3 worm cellular contexts compared by ENCODE assay signal in genomic region chrII:14357936-14358416, ce11.
A peak's percentile ranks its signal among the peaks of the same experiment; 100 is the strongest.
TF ChIP-seq lines count a peak whose summit lies in the region.

TSS of gene agl-1 (minus strand) at chrII:14358113.
TSS of gene pfs-2 (plus strand) at chrII:14358366.

TF ChIP-seq in whole organism, L2 larva, 48 proteins besides CTCF, POLR2A, EP300 and RAD21 (continued from another document):
- peak; percentile 2 for TF ChIP-seq blmp-1 (tag; optimal IDR thresholded peaks at IDR 0.05; lab: Kevin White, UChicago; ENCODE audit: insufficient read depth)
- peak; percentile 25 for TF ChIP-seq ama-1 (optimal IDR thresholded peaks at IDR 0.05; lab: Kevin White, UChicago)
- TF ChIP-seq nhr-237 (tag; optimal IDR thresholded peaks at IDR 0.05; lab: Kevin White, UChicago), result no peak
- peak; percentile 51 for TF ChIP-seq Y55F3AM.14 (GFP tag; optimal IDR thresholded peaks at IDR 0.05; lab: Kevin White, UChicago)
- no peak for TF ChIP-seq peb-1 (tag; optimal IDR thresholded peaks at IDR 0.05; lab: Kevin White, UChicago)
- peak; percentile 90 for TF ChIP-seq gmeb-1 (tag; optimal IDR thresholded peaks at IDR 0.05; lab: Kevin White, UChicago)
- peak; percentile 82 for TF ChIP-seq crh-2 (tag; optimal IDR thresholded peaks at IDR 0.05; lab: Kevin White, UChicago)
- no peak for TF ChIP-seq nhr-23 (tag; optimal IDR thresholded peaks at IDR 0.05; lab: Kevin White, UChicago)
- TF ChIP-seq zag-1 (tag; optimal IDR thresholded peaks at IDR 0.05; lab: Kevin White, UChicago), result peak; percentile 39
- no peak for TF ChIP-seq nhr-21 (tag; optimal IDR thresholded peaks at IDR 0.05; lab: Kevin White, UChicago)
- TF ChIP-seq skn-1 (tag; optimal IDR thresholded peaks at IDR 0.05; lab: Kevin White, UChicago), result no peak
- no peak for TF ChIP-seq nhr-77 (tag; optimal IDR thresholded peaks at IDR 0.05; lab: Kevin White, UChicago)

TF ChIP-seq in whole organism, L4 larva, 104 proteins besides CTCF, POLR2A, EP300 and RAD21 (continued from another document):
- TF ChIP-seq unc-130 (GFP tag; optimal IDR thresholded peaks at IDR 0.05; lab: Kevin White, UChicago), result no peak
- TF ChIP-seq R02D3.7 (tag; optimal IDR thresholded peaks at IDR 0.05; lab: Kevin White, UChicago), result no peak
- TF ChIP-seq attf-4 (tag; optimal IDR thresholded peaks at IDR 0.05; lab: Kevin White, UChicago), result no peak
- peak; percentile 47 for TF ChIP-seq nhr-11 (tag; optimal IDR thresholded peaks at IDR 0.05; lab: Kevin White, UChicago)
- no peak for TF ChIP-seq Y48G9A.11 (GFP tag; IDR thresholded peaks at IDR 0.05; lab: Robert Waterston, UW)
- TF ChIP-seq daf-12 (tag; optimal IDR thresholded peaks at IDR 0.05; lab: Kevin White, UChicago), result no peak
- TF ChIP-seq nhr-102 (tag; optimal IDR thresholded peaks at IDR 0.05; lab: Kevin White, UChicago), result peak; percentile 16
- TF ChIP-seq aha-1 (tag; lab: Kevin White, UChicago), result peak; percentile 98
- TF ChIP-seq saeg-2 (GFP tag; IDR thresholded peaks at IDR 0.05; lab: Robert Waterston, UW), result no peak
- TF ChIP-seq F10B5.3 (tag; optimal IDR thresholded peaks at IDR 0.05; lab: Kevin White, UChicago), result no peak
- no peak for TF ChIP-seq daf-16 (GFP tag; optimal IDR thresholded peaks at IDR 0.05; lab: Kevin White, UChicago)
- TF ChIP-seq daf-16 (tag; optimal IDR thresholded peaks at IDR 0.05; lab: Kevin White, UChicago), result peak; percentile 16
- TF ChIP-seq nhr-48 (tag; optimal IDR thresholded peaks at IDR 0.05; lab: Kevin White, UChicago), result no peak
- peak; percentile 68 for TF ChIP-seq rbr-2 (tag; optimal IDR thresholded peaks at IDR 0.05; lab: Kevin White, UChicago)
- peak; percentile 85 for TF ChIP-seq mep-1 (tag; optimal IDR thresholded peaks at IDR 0.05; lab: Kevin White, UChicago)
- TF ChIP-seq fkh-10 (GFP tag; optimal IDR thresholded peaks at IDR 0.05; lab: Kevin White, UChicago), result peak; percentile 35
- no peak for TF ChIP-seq spr-3 (GFP tag; optimal IDR thresholded peaks at IDR 0.05; lab: Kevin White, UChicago)
- no peak for TF ChIP-seq jun-1 (tag; optimal IDR thresholded peaks at IDR 0.05; lab: Kevin White, UChicago)
- TF ChIP-seq hlh-11 (tag; optimal IDR thresholded peaks at IDR 0.05; lab: Kevin White, UChicago), result peak; percentile 57
- peak; percentile 44 for TF ChIP-seq nhr-28 (tag; optimal IDR thresholded peaks at IDR 0.05; lab: Kevin White, UChicago)
- TF ChIP-seq lin-39 (tag; optimal IDR thresholded peaks at IDR 0.05; lab: Kevin White, UChicago), result no peak
- peak; percentile 77 for TF ChIP-seq lin-38 (GFP tag; IDR thresholded peaks at IDR 0.05; lab: Robert Waterston, UW)
- TF ChIP-seq dpl-1 (GFP tag; optimal IDR thresholded peaks at IDR 0.05; lab: Kevin White, UChicago), result peak; percentile 93
- no peak for TF ChIP-seq ama-1 (optimal IDR thresholded peaks at IDR 0.05; lab: Kevin White, UChicago)
- no peak for TF ChIP-seq ceh-44 (GFP tag; IDR thresholded peaks at IDR 0.05; lab: Robert Waterston, UW)
- TF ChIP-seq lin-1 (GFP tag; IDR thresholded peaks at IDR 0.05; lab: Robert Waterston, UW), result no peak
- TF ChIP-seq nhr-10 (tag; optimal IDR thresholded peaks at IDR 0.05; lab: Kevin White, UChicago), result no peak
- TF ChIP-seq zfp-2 (tag; optimal IDR thresholded peaks at IDR 0.05; lab: Kevin White, UChicago), result no peak
- peak; percentile 9 for TF ChIP-seq F37D6.2 (tag; optimal IDR thresholded peaks at IDR 0.05; lab: Kevin White, UChicago)
- peak in 1 of 2 experiments; percentile 96 for TF ChIP-seq hif-1 (tag; optimal IDR thresholded peaks at IDR 0.05; lab: Kevin White, UChicago)
- peak; percentile 27 to 93 for TF ChIP-seq lsy-2 (tag; optimal IDR thresholded peaks at IDR 0.05; lab: Kevin White, UChicago)
- 0 out of 2 replicates have a peak, but pooled peaks have one; percentile 24 for TF ChIP-seq T26A8.4 (GFP tag; IDR thresholded peaks at IDR 0.05; lab: Robert Waterston, UW)
- TF ChIP-seq lin-13 (GFP tag; optimal IDR thresholded peaks at IDR 0.05; lab: Kevin White, UChicago), result peak; percentile 12

TF ChIP-seq in whole organism, late embryonic, 69 proteins besides CTCF, POLR2A, EP300 and RAD21 (continued from another document):
- TF ChIP-seq syd-9 (tag; optimal IDR thresholded peaks at IDR 0.05; lab: Kevin White, UChicago) (no peak), K02D7.2 (tag; optimal IDR thresholded peaks at IDR 0.05; lab: Kevin White, UChicago) (no peak), hlh-15 (tag; optimal IDR thresholded peaks at IDR 0.05; lab: Kevin White, UChicago) (no peak), ceh-30 (tag; optimal IDR thresholded peaks at IDR 0.05; lab: Kevin White, UChicago) (no peak), unc-42 (tag; optimal IDR thresholded peaks at IDR 0.05; lab: Kevin White, UChicago) (peak; percentile 10), pha-4 (tag; optimal IDR thresholded peaks at IDR 0.05; lab: Kevin White, UChicago) (no peak), elt-4 (tag; optimal IDR thresholded peaks at IDR 0.05; lab: Kevin White, UChicago) (no peak), unc-3 (GFP tag; conservative IDR thresholded peaks at IDR 0.05; lab: Robert Waterston, UW) (no peak), unc-3 (tag; optimal IDR thresholded peaks at IDR 0.05; lab: Kevin White, UChicago) (no peak), ceh-9 (tag; optimal IDR thresholded peaks at IDR 0.05; lab: Kevin White, UChicago) (no peak), ahr-1 (tag; optimal IDR thresholded peaks at IDR 0.05; lab: Kevin White, UChicago) (no peak), hlh-6 (tag; optimal IDR thresholded peaks at IDR 0.05; lab: Kevin White, UChicago) (no peak), ttx-3 (tag; optimal IDR thresholded peaks at IDR 0.05; lab: Kevin White, UChicago) (peak; percentile 18), ets-4 (tag; optimal IDR thresholded peaks at IDR 0.05; lab: Kevin White, UChicago) (no peak), ceh-22 (tag; optimal IDR thresholded peaks at IDR 0.05; lab: Kevin White, UChicago) (no peak), lim-6 (tag; optimal IDR thresholded peaks at IDR 0.05; lab: Kevin White, UChicago) (no peak), T23F11.4 (GFP tag; optimal IDR thresholded peaks at IDR 0.05; lab: Kevin White, UChicago) (no peak), ref-2 (tag; optimal IDR thresholded peaks at IDR 0.05; lab: Kevin White, UChicago) (peak; percentile 7), C38D4.7 (GFP tag; optimal IDR thresholded peaks at IDR 0.05; lab: Kevin White, UChicago) (no peak), fax-1 (tag; optimal IDR thresholded peaks at IDR 0.05; lab: Kevin White, UChicago) (peak; percentile 11), lin-11 (tag; optimal IDR thresholded peaks at IDR 0.05; lab: Kevin White, UChicago) (no peak), fkh-10 (GFP tag; optimal IDR thresholded peaks at IDR 0.05; lab: Kevin White, UChicago) (no peak), ceh-6 (GFP tag; optimal IDR thresholded peaks at IDR 0.05; lab: Kevin White, UChicago) (no peak), pag-3 (tag; optimal IDR thresholded peaks at IDR 0.05; lab: Kevin White, UChicago; ENCODE audit: borderline replicate concordance) (no peak), ceh-24 (tag; optimal IDR thresholded peaks at IDR 0.05; lab: Kevin White, UChicago) (no peak), ceh-45 (GFP tag; IDR thresholded peaks at IDR 0.05; lab: Robert Waterston, UW) (no peak), pha-2 (tag; optimal IDR thresholded peaks at IDR 0.05; lab: Kevin White, UChicago) (no peak), pax-1 (tag; optimal IDR thresholded peaks at IDR 0.05; lab: Kevin White, UChicago) (no peak), che-1 (tag; optimal IDR thresholded peaks at IDR 0.05; lab: Kevin White, UChicago) (no peak), unc-86 (tag; optimal IDR thresholded peaks at IDR 0.05; lab: Kevin White, UChicago) (peak; percentile 21), ama-1 (optimal IDR thresholded peaks at IDR 0.05; lab: Kevin White, UChicago) (no peak), pros-1 (tag; optimal IDR thresholded peaks at IDR 0.05; lab: Kevin White, UChicago) (no peak), tbx-7 (tag; optimal IDR thresholded peaks at IDR 0.05; lab: Kevin White, UChicago) (no peak), gmeb-2 (tag; optimal IDR thresholded peaks at IDR 0.05; lab: Kevin White, UChicago) (no peak), nfya-1 (tag; optimal IDR thresholded peaks at IDR 0.05; lab: Kevin White, UChicago) (peak; percentile 77), npax-4 (tag; optimal IDR thresholded peaks at IDR 0.05; lab: Kevin White, UChicago) (no peak), ceh-48 (tag; optimal IDR thresholded peaks at IDR 0.05; lab: Kevin White, UChicago) (peak; percentile 67), ztf-16 (tag; optimal IDR thresholded peaks at IDR 0.05; lab: Kevin White, UChicago) (no peak), pqm-1 (tag; optimal IDR thresholded peaks at IDR 0.05; lab: Kevin White, UChicago) (no peak), ceh-31 (tag; optimal IDR thresholded peaks at IDR 0.05; lab: Kevin White, UChicago) (peak; percentile 41), sox-4 (tag; optimal IDR thresholded peaks at IDR 0.05; lab: Kevin White, UChicago) (peak; percentile 43), pat-9 (tag; optimal IDR thresholded peaks at IDR 0.05; lab: Kevin White, UChicago) (peak; percentile 11), sdc-2 (tag; optimal IDR thresholded peaks at IDR 0.05; lab: Kevin White, UChicago) (no peak), nhr-232 (tag; optimal IDR thresholded peaks at IDR 0.05; lab: Kevin White, UChicago) (no peak)
